Worm (Caenorhabditis elegans) whole organism, L3 larva: Measurements from ENCODE around the gene daf-1.

ENCODE experiments used
- ceh-16 ChIP-seq: sonication (generic microtip); optimal IDR thresholded peaks from 2 replicates; lab custom pipeline; 2017; ENCODE audit warnings: missing biosample characterization, missing genetic modification characterization
- elt-2 ChIP-seq: sonication (generic microtip); optimal IDR thresholded peaks from 2 replicates; lab custom pipeline; 2016; ENCODE audit warnings: missing genetic modification reagents, mild to moderate bottlenecking, missing genetic modification characterization, missing compliant biosample characterization
- lin-15B ChIP-seq: fragments of 150-350 bp; optimal IDR thresholded peaks from 2 replicates; lab custom pipeline; 2014; ENCODE audit warnings: missing biosample characterization, missing genetic modification characterization

The daf-1 gene

DNA sequence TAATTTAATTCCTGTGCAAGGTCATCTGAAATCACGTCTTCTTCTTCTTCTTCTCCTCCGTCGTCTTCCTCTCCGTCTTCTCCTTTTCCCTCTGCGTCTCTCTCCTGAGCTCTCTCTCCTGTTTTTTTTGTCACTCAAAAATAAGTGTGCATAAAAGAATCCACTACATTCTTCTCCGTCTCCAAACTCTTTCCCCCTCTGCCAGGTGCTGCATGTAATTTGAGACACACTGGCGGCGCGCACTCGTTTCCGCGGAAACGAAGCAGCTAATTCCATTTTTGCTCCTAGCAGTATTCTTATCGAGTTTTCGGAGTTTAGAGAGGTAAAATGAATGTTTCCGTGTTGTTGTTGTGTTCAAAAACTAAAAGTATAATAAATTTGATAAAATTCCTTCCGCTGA lies 53.9 kb downstream of the daf-1 start:
- TF ChIP-seq ceh-16: no peak
- peak; percentile 3 for TF ChIP-seq lin-15B (tag; lab: Kevin White, UChicago)

ce11 chrIV:187336-187735 lies 55.1 kb downstream of the daf-1 start:
- TF ChIP-seq elt-2 (tag; lab: Kevin White, UChicago): peak; percentile 53
- no peak for TF ChIP-seq lin-15B (tag; lab: Kevin White, UChicago)
